Worm (Caenorhabditis elegans) whole organism, mixed stage, embryonic: ENCODE data around the gene daf-12.

ENCODE experiments used
- M03D4.4 ChIP-seq: sonication (generic microtip); optimal IDR thresholded peaks from 2 replicates; lab custom pipeline; 2017; ENCODE audit warnings: mild to moderate bottlenecking, missing genetic modification characterization, missing compliant biosample characterization
- blmp-1 ChIP-seq: fragments of 150-350 bp; optimal IDR thresholded peaks from 2 replicates; lab custom pipeline; 2014; ENCODE audit warnings: missing biosample characterization, missing genetic modification characterization
- ceh-39 ChIP-seq: fragments of 150-350 bp; optimal IDR thresholded peaks from 2 replicates; lab custom pipeline; 2014; ENCODE audit warnings: missing biosample characterization, missing genetic modification characterization
- ceh-43 ChIP-seq: fragments of 200-800 bp; sonication (Bioruptor generic); optimal IDR thresholded peaks from 2 replicates; lab custom pipeline; 2018; ENCODE audit warnings: mild to moderate bottlenecking, missing genetic modification characterization, moderate library complexity, missing compliant biosample characterization
- ces-1 ChIP-seq: fragments of 150-350 bp; optimal IDR thresholded peaks from 2 replicates; lab custom pipeline; 2014; ENCODE audit warnings: missing biosample characterization, missing genetic modification reagents, missing genetic modification characterization
- drap-1 ChIP-seq: fragments of 200-800 bp; sonication (Bioruptor generic); optimal IDR thresholded peaks from 3 replicates; lab custom pipeline; 2018; ENCODE audit warnings: mild to moderate bottlenecking, missing genetic modification characterization, missing compliant biosample characterization
- elt-1 ChIP-seq: sonication (generic microtip); optimal IDR thresholded peaks from 2 replicates; lab custom pipeline; 2017; ENCODE audit warnings: missing genetic modification characterization, mild to moderate bottlenecking, missing compliant biosample characterization, antibody characterized with exemption, moderate library complexity, borderline replicate concordance; ENCODE audit not compliant: insufficient read depth
- flh-1 ChIP-seq: fragments of 200-800 bp; sonication (Bioruptor generic); optimal IDR thresholded peaks from 2 replicates; lab custom pipeline; 2018; ENCODE audit warnings: mild to moderate bottlenecking, missing genetic modification characterization, moderate library complexity, missing compliant biosample characterization
- mep-1 ChIP-seq: fragments of 150-350 bp; optimal IDR thresholded peaks from 2 replicates; lab custom pipeline; 2017; ENCODE audit warnings: missing biosample characterization, missing genetic modification reagents, missing genetic modification characterization, inconsistent platforms
- nhr-28 ChIP-seq: fragments of 150-350 bp; optimal IDR thresholded peaks from 2 replicates; lab custom pipeline; 2014; ENCODE audit warnings: missing biosample characterization, missing genetic modification characterization
- pha-4 ChIP-seq: fragments of 150-350 bp; optimal IDR thresholded peaks from 2 replicates; lab custom pipeline; 2018; ENCODE audit warnings: missing biosample characterization, missing genetic modification reagents, missing genetic modification characterization
- sem-2 ChIP-seq: fragments of 200-800 bp; sonication (Bioruptor generic); optimal IDR thresholded peaks from 2 replicates; lab custom pipeline; 2018; ENCODE audit warnings: mild to moderate bottlenecking, missing genetic modification characterization, missing compliant biosample characterization
- unc-120 ChIP-seq: sonication (generic microtip); optimal IDR thresholded peaks from 2 replicates; lab custom pipeline; 2017; ENCODE audit warnings: missing genetic modification characterization, missing compliant biosample characterization; ENCODE audit not compliant: poor library complexity, severe bottlenecking
- unc-39 ChIP-seq: fragments of 150-350 bp; optimal IDR thresholded peaks from 2 replicates; lab custom pipeline; 2014; ENCODE audit warnings: missing biosample characterization, missing genetic modification characterization

- TF ChIP-seq elt-1 (tag; lab: Kevin White, UChicago) (no peak), mep-1 (tag; lab: Kevin White, UChicago) (no peak), ceh-43 (GFP tag; lab: Kevin White, UChicago) (no peak), drap-1 (no peak), unc-39 (tag; lab: Kevin White, UChicago) (no peak), flh-1 (GFP tag; lab: Kevin White, UChicago) (no peak), ces-1 (no peak), blmp-1 (tag; lab: Kevin White, UChicago) (no peak), nhr-28 (tag; lab: Kevin White, UChicago) (no peak), ceh-39 (tag; lab: Kevin White, UChicago) (no peak), M03D4.4 (no peak), pha-4 (tag; lab: Kevin White, UChicago) (no peak), unc-120 (tag; lab: Kevin White, UChicago) (no peak), sem-2 (no peak)
Measured at ce11 chrX:10659508-10659907, 23.8 kb downstream of the daf-12 start.
